Fruit fly (Drosophila melanogaster): ENCODE results near the gene ND-75.

The ND-75 gene

dm6 chrX:8211094-8211730 lies 40.3 kb downstream of the ND-75 start (continued):
- TF ChIP-seq lilli (GFP tag; optimal IDR thresholded peaks at IDR 0.05): no peak
- TF ChIP-seq CG15269 (tag; optimal IDR thresholded peaks at IDR 0.05): no peak
- TF ChIP-seq CG4707 (GFP tag; optimal IDR thresholded peaks at IDR 0.05): no peak
- no peak for TF ChIP-seq CG13123 (GFP tag; optimal IDR thresholded peaks at IDR 0.05)
- no peak for TF ChIP-seq zfh2 (GFP tag; optimal IDR thresholded peaks at IDR 0.05)
- TF ChIP-seq E2f1 (GFP tag; IDR thresholded peaks at IDR 0.05): no peak
- TF ChIP-seq lab (GFP tag; optimal IDR thresholded peaks at IDR 0.05): peak; percentile 9
- no peak for TF ChIP-seq Hr78 (GFP tag; optimal IDR thresholded peaks at IDR 0.05)
- TF ChIP-seq CG11504 (tag; optimal IDR thresholded peaks at IDR 0.05): peak; percentile 41
- TF ChIP-seq Sry-δ (GFP tag; optimal IDR thresholded peaks at IDR 0.05): no peak
- TF ChIP-seq Atf-2 (GFP tag; optimal IDR thresholded peaks at IDR 0.05): no peak
- no peak for TF ChIP-seq p53 (GFP tag; optimal IDR thresholded peaks at IDR 0.05)
- TF ChIP-seq Max (GFP tag; optimal IDR thresholded peaks at IDR 0.05): no peak
- TF ChIP-seq dan (GFP tag; IDR thresholded peaks at IDR 0.05): no peak
- peak; percentile 5 for TF ChIP-seq CG17359 (tag; optimal IDR thresholded peaks at IDR 0.05)
- TF ChIP-seq Vsx1 (GFP tag; optimal IDR thresholded peaks at IDR 0.05): no peak
- no peak for TF ChIP-seq exex (tag; optimal IDR thresholded peaks at IDR 0.05)
- peak; percentile 40; the same call in 1 of the 2 replicates for TF ChIP-seq CG6689 (GFP tag; IDR thresholded peaks at IDR 0.05)
- no peak for TF ChIP-seq Sox100B (GFP tag; optimal IDR thresholded peaks at IDR 0.05)
- TF ChIP-seq dmrt99B (tag; optimal IDR thresholded peaks at IDR 0.05): peak; percentile 10
- TF ChIP-seq Bteb2 (GFP tag; optimal IDR thresholded peaks at IDR 0.05): no peak
- TF ChIP-seq bigmax (GFP tag; optimal IDR thresholded peaks at IDR 0.05): no peak
- TF ChIP-seq Rfx (GFP tag; IDR thresholded peaks at IDR 0.05): peak; percentile 33; the same call in 1 of the 2 replicates
- TF ChIP-seq Poxn (GFP tag; IDR thresholded peaks at IDR 0.05): no peak
- TF ChIP-seq CG10654 (GFP tag; optimal IDR thresholded peaks at IDR 0.05): no peak
- TF ChIP-seq slbo (GFP tag; IDR thresholded peaks at IDR 0.05): peak; percentile 46; the same call in 1 of the 2 replicates
- no peak for TF ChIP-seq fd96Cb (tag; optimal IDR thresholded peaks at IDR 0.05)
- TF ChIP-seq CG12391 (tag; optimal IDR thresholded peaks at IDR 0.05): peak; percentile 22
- no peak for TF ChIP-seq run (tag; optimal IDR thresholded peaks at IDR 0.05)
- TF ChIP-seq inv (GFP tag; IDR thresholded peaks at IDR 0.05; ENCODE audit: partially characterized antibody): no peak
- TF ChIP-seq pfk (GFP tag; optimal IDR thresholded peaks at IDR 0.05): no peak
- TF ChIP-seq CG11695 (GFP tag; IDR thresholded peaks at IDR 0.05): 0 out of 3 replicates have a peak, but pooled peaks have one; percentile 29
- TF ChIP-seq Oaz (GFP tag; IDR thresholded peaks at IDR 0.05): no peak
- no peak for TF ChIP-seq Hr39 (optimal IDR thresholded peaks at IDR 0.05)
- no peak for TF ChIP-seq CG6854 (GFP tag; optimal IDR thresholded peaks at IDR 0.05)
- no peak for TF ChIP-seq Blimp-1 (GFP tag; optimal IDR thresholded peaks at IDR 0.05)
- no peak for TF ChIP-seq dm (GFP tag; optimal IDR thresholded peaks at IDR 0.05)
- TF ChIP-seq CG13775 (GFP tag; optimal IDR thresholded peaks at IDR 0.05): peak; percentile 92
- no peak for TF ChIP-seq CG3065 (GFP tag; optimal IDR thresholded peaks at IDR 0.05)
- no peak for TF ChIP-seq CG3838 (GFP tag; optimal IDR thresholded peaks at IDR 0.05)
- no peak for TF ChIP-seq CG11456 (GFP tag; IDR thresholded peaks at IDR 0.05)
- no peak for TF ChIP-seq CG1792 (GFP tag; optimal IDR thresholded peaks at IDR 0.05)
- no peak for TF ChIP-seq abd-A (tag; optimal IDR thresholded peaks at IDR 0.05)
- no peak for TF ChIP-seq CG2875 (GFP tag; optimal IDR thresholded peaks at IDR 0.05)
- no peak for TF ChIP-seq Myb (GFP tag; optimal IDR thresholded peaks at IDR 0.05)
- TF ChIP-seq pum (GFP tag; optimal IDR thresholded peaks at IDR 0.05): no peak
- no peak for TF ChIP-seq Mrtf (GFP tag; IDR thresholded peaks at IDR 0.05)
- TF ChIP-seq Hsf (GFP tag; optimal IDR thresholded peaks at IDR 0.05): no peak
- no peak for TF ChIP-seq Dref (GFP tag; IDR thresholded peaks at IDR 0.05)
- TF ChIP-seq h (optimal IDR thresholded peaks at IDR 0.05): no peak
- TF ChIP-seq Xbp1 (GFP tag; optimal IDR thresholded peaks at IDR 0.05): no peak
